Fruit fly (Drosophila melanogaster): Measurements from ENCODE around the gene Ufl1.
A peak's percentile ranks its signal among the peaks of the same experiment; 100 is the strongest.

- TF ChIP-seq Hnf4 (GFP tag; optimal IDR thresholded peaks at IDR 0.05) = peak; percentile 24
- TF ChIP-seq GATAd (GFP tag; optimal IDR thresholded peaks at IDR 0.05) = no peak
- no peak for TF ChIP-seq HLH106 (tag; optimal IDR thresholded peaks at IDR 0.05)
These were observed at the start of gene Ufl1, which contains the start of gene CG1943 for dm6 chr3R:7074297-7075114.

Data from whole organism, wandering third instar larva.